Worm (Caenorhabditis elegans): ENCODE results near the gene Y39E4B.11.

Y39E4B.11 gene

ce11 chrIII:13176876-13177275 lies 27.9 kb upstream of the Y39E4B.11 start:
- TF ChIP-seq R02D3.7 (tag; optimal IDR thresholded peaks at IDR 0.05) (no peak), skn-1 (tag; optimal IDR thresholded peaks at IDR 0.05) (no peak), hif-1 (tag; optimal IDR thresholded peaks at IDR 0.05) (no peak), nhr-10 (tag; optimal IDR thresholded peaks at IDR 0.05) (no peak), fkh-10 (GFP tag; optimal IDR thresholded peaks at IDR 0.05) (no peak), daf-16 (GFP tag; optimal IDR thresholded peaks at IDR 0.05) (no peak), daf-16 (tag; optimal IDR thresholded peaks at IDR 0.05) (no peak), nhr-42 (GFP tag; IDR thresholded peaks at IDR 0.05) (no peak), lin-13 (GFP tag; optimal IDR thresholded peaks at IDR 0.05) (no peak), dpl-1 (GFP tag; optimal IDR thresholded peaks at IDR 0.05) (no peak), zip-2 (tag; optimal IDR thresholded peaks at IDR 0.05) (no peak), nhr-28 (tag; optimal IDR thresholded peaks at IDR 0.05) (no peak), Y75B8A.6 (GFP tag; IDR thresholded peaks at IDR 0.05) (no peak), madf-5 (GFP tag; IDR thresholded peaks at IDR 0.05) (no peak), sdz-12 (GFP tag; optimal IDR thresholded peaks at IDR 0.05) (no peak)

- TF ChIP-seq jun-1 (tag; optimal IDR thresholded peaks at IDR 0.05) (no peak), lin-1 (GFP tag; IDR thresholded peaks at IDR 0.05) (0 out of 2 replicates have a peak, but pooled peaks have one; percentile 9), mes-2 (tag; optimal IDR thresholded peaks at IDR 0.05; ENCODE audit: poor library complexity, severe bottlenecking) (peak; percentile 60), dve-1 (tag; optimal IDR thresholded peaks at IDR 0.05; ENCODE audit: insufficient read depth) (peak; percentile 84), mxl-3 (GFP tag; optimal IDR thresholded peaks at IDR 0.05) (peak; percentile 55), mep-1 (tag; optimal IDR thresholded peaks at IDR 0.05) (peak; percentile 35), dpl-1 (GFP tag; optimal IDR thresholded peaks at IDR 0.05) (peak; percentile 19), ceh-62 (tag; optimal IDR thresholded peaks at IDR 0.05) (no peak), aha-1 (tag) (peak; percentile 84), hlh-30 (tag; optimal IDR thresholded peaks at IDR 0.05; ENCODE audit: insufficient read depth) (peak; percentile 60), nhr-10 (tag; optimal IDR thresholded peaks at IDR 0.05) (no peak), F37D6.2 (tag; optimal IDR thresholded peaks at IDR 0.05) (no peak), php-3 (GFP tag; IDR thresholded peaks at IDR 0.05) (no peak), nhr-28 (tag; optimal IDR thresholded peaks at IDR 0.05) (peak; percentile 32), lsy-2 (tag; optimal IDR thresholded peaks at IDR 0.05) (peak in 1 of 2 experiments; percentile 62), unc-62 (GFP tag; optimal IDR thresholded peaks at IDR 0.05 in 1 of 2) (peak in 1 of 2 experiments; percentile 82), unc-62 (tag; optimal IDR thresholded peaks at IDR 0.05) (no peak), Y75B8A.6 (GFP tag; IDR thresholded peaks at IDR 0.05) (no peak), tra-1 (GFP tag; IDR thresholded peaks at IDR 0.05) (no peak)
Observed at ce11 chrIII:13182003-13182402, 22.8 kb upstream of the Y39E4B.11 start.

- TF ChIP-seq daf-16 (GFP tag; optimal IDR thresholded peaks at IDR 0.05) (no peak), daf-16 (tag; optimal IDR thresholded peaks at IDR 0.05) (peak; percentile 46), hif-1 (tag; optimal IDR thresholded peaks at IDR 0.05) (no peak), fkh-10 (GFP tag; optimal IDR thresholded peaks at IDR 0.05) (no peak), pqm-1 (tag; optimal IDR thresholded peaks at IDR 0.05) (peak; percentile 16), dpl-1 (GFP tag; optimal IDR thresholded peaks at IDR 0.05) (no peak), ztf-11 (tag; optimal IDR thresholded peaks at IDR 0.05) (no peak), ctbp-1 (GFP tag; IDR thresholded peaks at IDR 0.05) (no peak)
Observed at ce11 chrIII:13187090-13187489, 17.7 kb upstream of the Y39E4B.11 start, which contains the start of gene gly-5. gly-5 (plus strand) TSS chrIII:13187390.

ce11 chrIII:13187773-13188172 lies 17.0 kb upstream of the Y39E4B.11 start:
- TF ChIP-seq snpc-1.2 (GFP tag; IDR thresholded peaks at IDR 0.05) (no peak), ceh-62 (tag; optimal IDR thresholded peaks at IDR 0.05) (no peak), nhr-111 (GFP tag; optimal IDR thresholded peaks at IDR 0.05) (no peak), hif-1 (tag; optimal IDR thresholded peaks at IDR 0.05) (peak in 1 of 2 experiments; percentile 79), dmd-8 (GFP tag; IDR thresholded peaks at IDR 0.05) (no peak), lin-39 (tag; optimal IDR thresholded peaks at IDR 0.05) (no peak), lsy-2 (tag; optimal IDR thresholded peaks at IDR 0.05) (peak in 1 of 2 experiments; percentile 68), Y48G9A.11 (GFP tag; IDR thresholded peaks at IDR 0.05) (peak; percentile 69), hmg-1.1 (GFP tag; IDR thresholded peaks at IDR 0.05) (0 out of 2 replicates have a peak, but pooled peaks have one; percentile 16), F49E8.2 (tag; optimal IDR thresholded peaks at IDR 0.05; ENCODE audit: borderline replicate concordance) (no peak), attf-4 (tag; optimal IDR thresholded peaks at IDR 0.05) (no peak), madf-9 (GFP tag; conservative IDR thresholded peaks at IDR 0.05) (peak; percentile 53; the same call in 1 of the 2 replicates), daf-12 (tag; optimal IDR thresholded peaks at IDR 0.05) (no peak), hlh-30 (tag; optimal IDR thresholded peaks at IDR 0.05; ENCODE audit: insufficient read depth) (no peak), lir-3 (tag; optimal IDR thresholded peaks at IDR 0.05) (no peak), aly-2 (tag; optimal IDR thresholded peaks at IDR 0.05) (no peak), D1046.2 (GFP tag; IDR thresholded peaks at IDR 0.05) (no peak), saeg-2 (GFP tag; IDR thresholded peaks at IDR 0.05) (no peak)

Measured in whole organism, L4 larva.